Worm (Caenorhabditis elegans) whole organism, L3 larva: ENCODE results near the gene pst-1.

Source experiments
- R02D3.7 ChIP-seq: fragments of 150-350 bp; optimal IDR thresholded peaks from 2 replicates; lab custom pipeline; 2014; ENCODE audit warnings: missing biosample characterization, missing genetic modification characterization
- ceh-16 ChIP-seq: sonication (generic microtip); optimal IDR thresholded peaks from 2 replicates; lab custom pipeline; 2017; ENCODE audit warnings: missing biosample characterization, missing genetic modification characterization
- ceh-28 ChIP-seq: fragments of 150-350 bp; optimal IDR thresholded peaks from 2 replicates; lab custom pipeline; 2014; ENCODE audit warnings: missing biosample characterization, missing genetic modification reagents, missing genetic modification characterization
- ceh-82 ChIP-seq: fragments of 150-350 bp; optimal IDR thresholded peaks from 2 replicates; lab custom pipeline; 2014; ENCODE audit warnings: missing biosample characterization, missing genetic modification characterization
- ceh-9 ChIP-seq: sonication (generic microtip); optimal IDR thresholded peaks from 2 replicates; lab custom pipeline; 2018; ENCODE audit warnings: missing biosample characterization, missing genetic modification characterization
- daf-12 ChIP-seq: fragments of 150-350 bp; optimal IDR thresholded peaks from 2 replicates; lab custom pipeline; 2014; ENCODE audit warnings: missing biosample characterization, missing genetic modification reagents, missing genetic modification characterization
- egl-27 ChIP-seq: sonication (generic microtip); optimal IDR thresholded peaks from 4 replicates; lab custom pipeline; 2017; ENCODE audit warnings: missing biosample characterization, missing genetic modification reagents, missing genetic modification characterization
- egl-5 ChIP-seq: fragments of 150-350 bp; optimal IDR thresholded peaks from 2 replicates; lab custom pipeline; 2017; ENCODE audit warnings: missing biosample characterization, missing genetic modification reagents, missing genetic modification characterization, inconsistent platforms
- elt-1 ChIP-seq: fragments of 150-350 bp; optimal IDR thresholded peaks from 2 replicates; lab custom pipeline; 2014; ENCODE audit warnings: missing biosample characterization, missing genetic modification characterization
- eor-1 ChIP-seq, 2 experiments: fragments of 150-350 bp; optimal IDR thresholded peaks; 2 replicates each; lab custom pipeline; 2014 to 2018; ENCODE audit warnings: missing biosample characterization in 2 of 2, missing genetic modification characterization in 2 of 2
- fos-1 ChIP-seq: fragments of 150-350 bp; optimal IDR thresholded peaks from 2 replicates; lab custom pipeline; 2014; ENCODE audit warnings: missing biosample characterization, missing genetic modification characterization
- hmg-11 ChIP-seq: sonication (generic microtip); optimal IDR thresholded peaks from 2 replicates; lab custom pipeline; 2016; ENCODE audit warnings: missing genetic modification characterization, missing compliant biosample characterization
- lin-39 ChIP-seq: fragments of 150-350 bp; optimal IDR thresholded peaks from 2 replicates; lab custom pipeline; 2018; ENCODE audit warnings: missing biosample characterization, missing genetic modification reagents, missing genetic modification characterization
- lsy-12 ChIP-seq: sonication (generic microtip); optimal IDR thresholded peaks from 2 replicates; lab custom pipeline; 2016; ENCODE audit warnings: mild to moderate bottlenecking, missing genetic modification characterization, missing compliant biosample characterization
- mdl-1 ChIP-seq: fragments of 150-350 bp; optimal IDR thresholded peaks from 2 replicates; lab custom pipeline; 2014; ENCODE audit warnings: missing biosample characterization, missing genetic modification characterization
- nfya-1 ChIP-seq: sonication (generic microtip); optimal IDR thresholded peaks from 2 replicates; lab custom pipeline; 2017; ENCODE audit warnings: missing genetic modification characterization, mild to moderate bottlenecking, missing compliant biosample characterization, antibody characterized with exemption, moderate library complexity; ENCODE audit not compliant: insufficient read depth
- nhr-11 ChIP-seq: fragments of 150-350 bp; optimal IDR thresholded peaks from 2 replicates; lab custom pipeline; 2014; ENCODE audit warnings: missing biosample characterization, missing genetic modification characterization
- nhr-12 ChIP-seq: fragments of 150-350 bp; optimal IDR thresholded peaks from 2 replicates; lab custom pipeline; 2014; ENCODE audit warnings: missing biosample characterization, missing genetic modification characterization
- nhr-23 ChIP-seq: fragments of 150-350 bp; optimal IDR thresholded peaks from 2 replicates; lab custom pipeline; 2014; ENCODE audit warnings: missing biosample characterization, missing genetic modification reagents, missing genetic modification characterization
- nhr-237 ChIP-seq: fragments of 150-350 bp; optimal IDR thresholded peaks from 2 replicates; lab custom pipeline; 2014; ENCODE audit warnings: missing biosample characterization, missing genetic modification characterization
- nhr-25 ChIP-seq: sonication (generic microtip); optimal IDR thresholded peaks from 2 replicates; lab custom pipeline; 2017; ENCODE audit warnings: missing biosample characterization, missing genetic modification characterization
- nhr-28 ChIP-seq: fragments of 150-350 bp; optimal IDR thresholded peaks from 2 replicates; lab custom pipeline; 2014; ENCODE audit warnings: missing biosample characterization, missing genetic modification characterization
- nhr-43 ChIP-seq: sonication (generic microtip); optimal IDR thresholded peaks from 2 replicates; lab custom pipeline; 2016; ENCODE audit warnings: mild to moderate bottlenecking, missing genetic modification characterization, missing compliant biosample characterization; ENCODE audit not compliant: poor library complexity, severe bottlenecking
- nhr-76 ChIP-seq: fragments of 150-350 bp; sonication (generic microtip); optimal IDR thresholded peaks from 5 replicates; lab custom pipeline; 2014; ENCODE audit warnings: missing biosample characterization, missing genetic modification characterization
- nhr-77 ChIP-seq: fragments of 150-350 bp; optimal IDR thresholded peaks from 2 replicates; lab custom pipeline; 2014; ENCODE audit warnings: missing biosample characterization, missing genetic modification characterization
- sea-2 ChIP-seq: fragments of 150-350 bp; sonication (generic microtip); optimal IDR thresholded peaks from 4 replicates; lab custom pipeline; 2014; ENCODE audit warnings: missing biosample characterization, missing genetic modification reagents, missing genetic modification characterization
- snpc-4 ChIP-seq: fragments of 150-350 bp; optimal IDR thresholded peaks from 2 replicates; lab custom pipeline; 2014; ENCODE audit warnings: missing biosample characterization, missing genetic modification characterization
- tbx-2 ChIP-seq: sonication (generic microtip); optimal IDR thresholded peaks from 2 replicates; lab custom pipeline; 2016; ENCODE audit warnings: mild to moderate bottlenecking, missing genetic modification characterization, missing compliant biosample characterization
- unc-39 ChIP-seq: sonication (generic microtip); optimal IDR thresholded peaks from 4 replicates; lab custom pipeline; 2017; ENCODE audit warnings: missing biosample characterization, missing genetic modification characterization
- unc-62 ChIP-seq: fragments of 150-350 bp; sonication (generic microtip); optimal IDR thresholded peaks from 4 replicates; lab custom pipeline; 2014; ENCODE audit warnings: missing biosample characterization, missing genetic modification reagents, missing genetic modification characterization
- zag-1 ChIP-seq: fragments of 150-350 bp; optimal IDR thresholded peaks from 2 replicates; lab custom pipeline; 2014; ENCODE audit warnings: missing biosample characterization, missing genetic modification characterization
- ztf-4 ChIP-seq: fragments of 150-350 bp; optimal IDR thresholded peaks from 2 replicates; lab custom pipeline; 2014; ENCODE audit warnings: missing biosample characterization, missing genetic modification characterization

Gene pst-1

DNA sequence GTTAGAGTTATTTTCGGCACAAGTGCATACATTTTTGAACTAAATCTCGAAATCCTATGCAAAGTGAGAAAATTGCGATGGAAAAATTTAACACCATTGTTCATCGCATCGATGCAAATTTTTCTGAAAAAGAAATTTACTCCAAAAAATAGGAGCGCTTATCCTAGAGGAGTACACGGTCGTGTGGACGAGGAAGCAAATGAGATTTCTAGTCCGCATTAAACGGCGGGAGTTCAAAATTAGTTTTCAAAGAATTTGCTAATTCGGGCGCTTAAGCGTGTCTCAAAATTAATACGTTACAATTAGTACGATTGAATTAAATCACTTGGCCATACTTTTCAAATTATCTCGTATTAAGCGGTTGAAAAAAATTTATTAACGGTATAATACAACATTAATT is 25.6 kb upstream of the pst-1 start, which contains the start of gene lrpr-1 (continued):
- TF ChIP-seq eor-1 (tag; optimal IDR thresholded peaks at IDR 0.05; lab: Kevin White, UChicago) (no peak), nhr-12 (tag; lab: Kevin White, UChicago) (no peak), unc-39 (tag; lab: Kevin White, UChicago) (no peak), nhr-76 (tag; lab: Kevin White, UChicago) (peak; percentile 47), egl-27 (tag; lab: Kevin White, UChicago) (no peak), ceh-28 (tag; lab: Kevin White, UChicago) (peak; percentile 52), lin-39 (tag; lab: Kevin White, UChicago) (peak; percentile 34), ceh-16 (tag; lab: Kevin White, UChicago) (no peak), nfya-1 (tag; lab: Kevin White, UChicago) (peak; percentile 71), unc-62 (GFP tag; lab: Kevin White, UChicago) (no peak), daf-12 (no peak), nhr-28 (tag; lab: Kevin White, UChicago) (no peak)

DNA sequence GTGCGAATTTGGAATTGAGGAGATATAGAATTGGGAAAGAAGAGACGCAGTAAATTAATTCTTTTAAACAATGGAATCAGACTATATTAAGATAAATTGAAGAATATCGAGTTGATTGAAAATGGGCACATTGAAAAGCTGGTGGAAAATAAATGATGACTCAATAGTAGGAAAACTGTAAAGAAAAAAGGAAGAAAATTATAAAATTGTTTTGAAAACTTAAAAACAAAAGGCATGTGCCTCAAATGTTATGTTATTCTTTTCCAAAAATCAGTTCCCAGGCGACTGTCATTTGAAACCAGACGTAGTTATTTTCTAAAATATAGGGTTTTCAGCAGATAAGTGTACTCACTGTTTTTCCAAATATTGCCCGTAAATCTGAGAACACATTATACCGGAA is 23.4 kb upstream of the pst-1 start, which contains the start of gene C04E6.12:
C04E6.12 (minus strand) TSS at position 101 of the 400 bp plus-strand sequence.
- TF ChIP-seq nhr-12 (tag; lab: Kevin White, UChicago): no peak
- TF ChIP-seq unc-62 (GFP tag; lab: Kevin White, UChicago): no peak
- TF ChIP-seq ceh-9 (tag; lab: Kevin White, UChicago): no peak
- no peak for TF ChIP-seq ztf-4
- no peak for TF ChIP-seq snpc-4 (tag; lab: Kevin White, UChicago)
- TF ChIP-seq nhr-77: no peak
- TF ChIP-seq hmg-11 (tag; lab: Kevin White, UChicago): no peak
- no peak for TF ChIP-seq elt-1 (tag; lab: Kevin White, UChicago)
- TF ChIP-seq unc-39 (tag; lab: Kevin White, UChicago): no peak
- TF ChIP-seq egl-27 (tag; lab: Kevin White, UChicago): no peak

DNA sequence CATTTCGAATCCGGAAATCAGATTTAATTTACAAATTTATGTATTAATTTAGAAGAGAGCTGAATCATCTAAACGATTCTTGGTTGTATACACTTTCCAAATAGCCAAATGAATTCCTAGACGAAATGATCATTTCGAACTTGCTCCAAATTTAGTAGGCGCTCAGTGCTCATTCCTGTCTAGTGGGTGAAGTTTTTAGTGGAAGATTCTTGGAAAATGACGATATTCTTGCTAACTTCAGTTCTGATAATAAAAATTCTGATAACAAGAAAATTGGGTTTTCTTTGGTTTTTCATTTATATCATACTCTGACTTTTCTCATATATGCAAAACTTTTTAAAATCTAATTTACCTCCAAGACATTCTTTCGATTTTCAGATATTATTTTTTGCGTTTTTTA is 21.5 kb upstream of the pst-1 start:
- no peak for TF ChIP-seq nhr-76 (tag; lab: Kevin White, UChicago)
- peak; percentile 6 for TF ChIP-seq nhr-11 (tag; lab: Kevin White, UChicago)

- TF ChIP-seq ceh-16 (tag; lab: Kevin White, UChicago) (no peak), nfya-1 (tag; lab: Kevin White, UChicago) (no peak), snpc-4 (tag; lab: Kevin White, UChicago) (no peak), fos-1 (no peak)
- TF ChIP-seq, all 47 proteins: peak for 0
These were observed 21.0 kb upstream of the pst-1 start, which contains the start of gene srsx-18 for ce11 chrV:5922236-5922635. srsx-18 (plus strand) TSS chrV:5922536.

- TF ChIP-seq ceh-82 (no peak), nhr-43 (tag; lab: Kevin White, UChicago) (no peak), nhr-237 (no peak), nhr-23 (tag; lab: Kevin White, UChicago) (no peak), eor-1 (tag; optimal IDR thresholded peaks at IDR 0.05; lab: Kevin White, UChicago) (no peak), nhr-25 (tag; lab: Kevin White, UChicago) (no peak), mdl-1 (tag; lab: Kevin White, UChicago) (no peak), nhr-28 (tag; lab: Kevin White, UChicago) (no peak), sea-2 (GFP tag; lab: Kevin White, UChicago) (no peak), nfya-1 (tag; lab: Kevin White, UChicago) (no peak), lsy-12 (no peak), egl-5 (tag; lab: Kevin White, UChicago) (no peak), egl-27 (tag; lab: Kevin White, UChicago) (no peak), tbx-2 (no peak), zag-1 (tag; lab: Kevin White, UChicago) (no peak), nhr-77 (no peak), unc-62 (GFP tag; lab: Kevin White, UChicago) (no peak), R02D3.7 (tag; lab: Kevin White, UChicago) (no peak)
These were observed 15.9 kb upstream of the pst-1 start, which contains the start of gene srsx-17 for ce11 chrV:5927347-5927746. srsx-17 (plus strand) TSS chrV:5927647.
